Worm (Caenorhabditis elegans) whole organism, early embryonic: Measurements from ENCODE around the gene srh-215.

Experiments
- B0310.2 ChIP-seq: sonication (generic microtip); optimal IDR thresholded peaks from 2 replicates; lab custom pipeline; 2016; ENCODE audit warnings: mild to moderate bottlenecking, missing genetic modification characterization, missing compliant biosample characterization
- ama-1 ChIP-seq: fragments of 150-350 bp; optimal IDR thresholded peaks from 2 replicates; lab custom pipeline; 2014
- ceh-13 ChIP-seq: fragments of 200-800 bp; sonication (Bioruptor generic); optimal IDR thresholded peaks from 2 replicates; lab custom pipeline; 2018; ENCODE audit warnings: mild to moderate bottlenecking, missing genetic modification characterization, missing compliant biosample characterization
- flt-1 ChIP-seq: fragments of 200-800 bp; sonication (Bioruptor generic); IDR thresholded peaks from 2 replicates; pipeline ENCODE4 v1.3.6; 2022; ENCODE audit warnings: missing genetic modification characterization, missing compliant biosample characterization
- hmg-4 ChIP-seq: fragments of 200-800 bp; sonication (Bioruptor generic); optimal IDR thresholded peaks from 2 replicates; lab custom pipeline; 2018; ENCODE audit warnings: mild to moderate bottlenecking, missing genetic modification characterization, missing compliant biosample characterization
- sea-1 ChIP-seq: fragments of 200-800 bp; sonication (Bioruptor generic); conservative IDR thresholded peaks from 2 replicates; pipeline ENCODE4 v1.3.6; 2022; ENCODE audit warnings: missing genetic modification characterization, missing compliant biosample characterization
- tbx-37 ChIP-seq: fragments of 200-800 bp; sonication (Bioruptor generic); conservative IDR thresholded peaks from 2 replicates; pipeline ENCODE4 v1.3.6; 2022; ENCODE audit warnings: missing genetic modification reagents, missing genetic modification characterization, missing compliant biosample characterization

DNA sequence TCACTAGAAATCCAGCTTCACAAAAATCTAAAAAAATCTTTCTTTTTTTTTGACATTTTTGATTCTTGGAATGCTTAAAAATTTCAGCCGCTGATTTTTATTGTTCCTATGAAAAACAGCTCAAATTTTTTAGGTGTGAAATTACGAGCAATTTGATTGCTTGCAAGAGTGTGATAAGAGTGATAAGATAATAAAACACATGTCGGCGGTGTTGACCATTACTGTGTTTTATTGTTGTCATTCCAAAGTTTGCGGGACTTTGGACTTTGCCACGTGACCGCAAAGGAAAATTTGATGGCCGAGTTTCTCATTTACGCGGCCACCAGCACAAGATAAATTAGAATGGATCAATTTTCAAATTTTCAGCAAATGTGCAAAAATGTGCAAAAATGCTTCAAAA, 15.1 kb downstream of the srh-215 start:
- TF ChIP-seq B0310.2: no peak
- no peak for TF ChIP-seq tbx-37 (GFP tag; lab: Robert Waterston, UW)
- no peak for TF ChIP-seq ceh-13
- no peak for TF ChIP-seq sea-1 (GFP tag; lab: Robert Waterston, UW)
- TF ChIP-seq flt-1 (GFP tag; lab: Robert Waterston, UW): no peak
- no peak for TF ChIP-seq ama-1 (lab: Kevin White, UChicago)
- TF ChIP-seq hmg-4 (GFP tag; lab: Kevin White, UChicago): no peak
